Fruit fly (Drosophila melanogaster) whole organism, embryonic: ENCODE data around the gene Ptp69D.

ENCODE experiments used
- Antp ChIP-seq: fragments of 200-800 bp; sonication (Bioruptor generic); optimal IDR thresholded peaks from 3 replicates; lab custom pipeline; 2016; ENCODE audit warnings: missing biosample characterization, missing genetic modification characterization
- B-H2 ChIP-seq: fragments of 200-800 bp; sonication (Bioruptor generic); optimal IDR thresholded peaks from 2 replicates; lab custom pipeline; 2018; ENCODE audit warnings: missing biosample characterization, mild to moderate bottlenecking, missing genetic modification characterization
- Bdp1 ChIP-seq: fragments of 200-800 bp; sonication (Bioruptor generic); optimal IDR thresholded peaks from 3 replicates; lab custom pipeline; 2016; ENCODE audit warnings: missing biosample characterization, missing genetic modification characterization
- CG10543 ChIP-seq: fragments of 200-800 bp; sonication (Bioruptor generic); optimal IDR thresholded peaks from 3 replicates; lab custom pipeline; 2017; ENCODE audit warnings: missing biosample characterization, mild to moderate bottlenecking, missing genetic modification characterization, moderate library complexity
- CG1647 ChIP-seq: fragments of 200-800 bp; sonication (Bioruptor generic); optimal IDR thresholded peaks from 3 replicates; lab custom pipeline; 2016; ENCODE audit warnings: missing biosample characterization, missing genetic modification characterization
- CG16863 ChIP-seq: fragments of 200-800 bp; sonication (Bioruptor generic); optimal IDR thresholded peaks from 3 replicates; lab custom pipeline; 2016; ENCODE audit warnings: missing biosample characterization, missing genetic modification characterization
- CG17186 ChIP-seq: fragments of 200-800 bp; sonication (Bioruptor generic); optimal IDR thresholded peaks from 3 replicates; lab custom pipeline; 2017; ENCODE audit warnings: missing biosample characterization, missing genetic modification reagents, missing genetic modification characterization
- CG6175 ChIP-seq: fragments of 200-800 bp; sonication (Bioruptor generic); IDR thresholded peaks from 3 replicates; pipeline ENCODE4 v1.3.6; 2022; ENCODE audit warnings: missing biosample characterization, missing genetic modification characterization
- CG6854 ChIP-seq: fragments of 200-800 bp; sonication (Bioruptor generic); optimal IDR thresholded peaks from 3 replicates; lab custom pipeline; 2017; ENCODE audit warnings: missing biosample characterization, mild to moderate bottlenecking, missing genetic modification characterization
- CG7271 ChIP-seq: fragments of 200-800 bp; sonication (Bioruptor generic); optimal IDR thresholded peaks from 2 replicates; lab custom pipeline; 2018; ENCODE audit warnings: missing biosample characterization, mild to moderate bottlenecking, missing genetic modification characterization, moderate library complexity
- CG7839 ChIP-seq: fragments of 200-800 bp; sonication (Bioruptor generic); optimal IDR thresholded peaks from 3 replicates; lab custom pipeline; 2018; ENCODE audit warnings: missing biosample characterization, mild to moderate bottlenecking, missing genetic modification characterization, moderate library complexity
- CG9797 ChIP-seq: fragments of 200-800 bp; sonication (Bioruptor generic); optimal IDR thresholded peaks from 3 replicates; lab custom pipeline; 2018; ENCODE audit warnings: missing biosample characterization, mild to moderate bottlenecking, missing genetic modification characterization
- CG9876 ChIP-seq: fragments of 200-800 bp; sonication (Bioruptor generic); optimal IDR thresholded peaks from 2 replicates; lab custom pipeline; 2016; ENCODE audit warnings: missing biosample characterization, missing genetic modification characterization
- CoRest ChIP-seq: fragments of 200-800 bp; sonication (Bioruptor generic); optimal IDR thresholded peaks from 3 replicates; lab custom pipeline; 2018; ENCODE audit warnings: missing biosample characterization, mild to moderate bottlenecking, missing genetic modification characterization, moderate library complexity
- CrebB ChIP-seq: fragments of 200-800 bp; sonication (Bioruptor generic); optimal IDR thresholded peaks from 3 replicates; lab custom pipeline; 2018; ENCODE audit warnings: missing biosample characterization, mild to moderate bottlenecking, missing genetic modification characterization
- E2f1 ChIP-seq: fragments of 200-800 bp; sonication (Bioruptor generic); IDR thresholded peaks from 2 replicates; pipeline ENCODE4 v1.3.6; 2022; ENCODE audit warnings: missing biosample characterization, missing genetic modification characterization
- Ets65A ChIP-seq: fragments of 200-800 bp; sonication (Bioruptor generic); peaks from one replicate; lab custom pipeline; 2016; ENCODE audit warnings: missing biosample characterization, missing genetic modification characterization
- Gsc ChIP-seq: fragments of 200-800 bp; sonication (Bioruptor generic); IDR thresholded peaks from 2 replicates; pipeline ENCODE4 v1.3.6; 2022; ENCODE audit warnings: missing biosample characterization, missing genetic modification characterization
- H15 ChIP-seq: fragments of 200-800 bp; sonication (Bioruptor generic); IDR thresholded peaks from 3 replicates; pipeline ENCODE4 v1.3.6; 2022; ENCODE audit warnings: missing biosample characterization, missing genetic modification characterization
- Lpt ChIP-seq: fragments of >200 bp; optimal IDR thresholded peaks from 2 replicates; lab custom pipeline; 2018; ENCODE audit warnings: missing biosample characterization, missing genetic modification characterization
- MBD-R2 ChIP-seq: fragments of 200-800 bp; sonication (Bioruptor generic); IDR thresholded peaks from 2 replicates; pipeline ENCODE4 v1.3.6; 2022; ENCODE audit warnings: missing biosample characterization, missing genetic modification characterization
- Med ChIP-seq: fragments of 200-800 bp; sonication (Bioruptor generic); peaks from one replicate; lab custom pipeline; 2016; ENCODE audit warnings: missing biosample characterization, missing genetic modification characterization, mild to moderate bottlenecking, inconsistent platforms, moderate library complexity
- Nf-YC ChIP-seq: fragments of 200-800 bp; optimal IDR thresholded peaks from 3 replicates; lab custom pipeline; 2019; ENCODE audit warnings: missing biosample characterization, mild to moderate bottlenecking, missing genetic modification characterization, moderate library complexity
- Oaz ChIP-seq: fragments of 200-800 bp; sonication (Bioruptor generic); IDR thresholded peaks from 2 replicates; pipeline ENCODE4 v1.3.6; 2022; ENCODE audit warnings: missing biosample characterization, missing genetic modification characterization
- Stat92E ChIP-seq, 3 experiments: fragments of >200 bp in 2 of 3; fragments of 200-800 bp in 1 of 3; sonication (Bioruptor generic) in 1 of 3; optimal IDR thresholded peaks; 2 replicates each; lab custom pipeline; 2017 to 2019; ENCODE audit warnings: missing biosample characterization in 3 of 3, missing genetic modification characterization in 3 of 3, mild to moderate bottlenecking in 1 of 3, moderate library complexity in 1 of 3
- Taf1 ChIP-seq: fragments of 200-800 bp; sonication (Bioruptor generic); IDR thresholded peaks from 2 replicates; pipeline ENCODE4 v1.3.6; 2022; ENCODE audit warnings: missing biosample characterization, missing genetic modification characterization
- ap ChIP-seq: fragments of 200-800 bp; sonication (Bioruptor generic); IDR thresholded peaks from 2 replicates; pipeline ENCODE4 v1.3.6; 2022; ENCODE audit warnings: missing biosample characterization, missing genetic modification characterization
- az2 ChIP-seq: fragments of 200-800 bp; sonication (Bioruptor generic); optimal IDR thresholded peaks from 3 replicates; lab custom pipeline; 2016; ENCODE audit warnings: missing biosample characterization, missing genetic modification characterization
- btn ChIP-seq: fragments of 200-800 bp; sonication (Bioruptor generic); optimal IDR thresholded peaks from 2 replicates; lab custom pipeline; 2016; ENCODE audit warnings: missing biosample characterization, missing genetic modification characterization
- cato ChIP-seq: fragments of 200-800 bp; sonication (Bioruptor generic); optimal IDR thresholded peaks from 2 replicates; lab custom pipeline; 2016; ENCODE audit warnings: missing biosample characterization, missing genetic modification characterization, borderline replicate concordance
- chn ChIP-seq: fragments of 200-800 bp; sonication (Bioruptor generic); optimal IDR thresholded peaks from 2 replicates; lab custom pipeline; 2016; ENCODE audit warnings: missing biosample characterization, missing genetic modification characterization
- ci ChIP-seq: fragments of 200-800 bp; sonication (Bioruptor generic); IDR thresholded peaks from 3 replicates; pipeline ENCODE4 v1.3.6; 2022; ENCODE audit warnings: missing biosample characterization, missing genetic modification characterization
- crol ChIP-seq: fragments of 200-800 bp; sonication (Bioruptor generic); IDR thresholded peaks from 2 replicates; pipeline ENCODE4 v1.3.6; 2022; ENCODE audit warnings: missing biosample characterization, missing genetic modification characterization
- ftz-f1 ChIP-seq: fragments of 200-800 bp; sonication (Bioruptor generic); optimal IDR thresholded peaks from 2 replicates; lab custom pipeline; 2016; ENCODE audit warnings: missing biosample characterization, missing genetic modification characterization
- gsb ChIP-seq: fragments of 200-800 bp; sonication (Bioruptor generic); IDR thresholded peaks from 2 replicates; pipeline ENCODE4 v1.3.6; 2022; ENCODE audit warnings: missing biosample characterization, missing genetic modification characterization
- ham ChIP-seq: fragments of 200-800 bp; sonication (Bioruptor generic); IDR thresholded peaks from 2 replicates; pipeline ENCODE4 v1.3.6; 2022; ENCODE audit warnings: missing biosample characterization, missing genetic modification characterization
- ken ChIP-seq: fragments of 200-800 bp; sonication (Bioruptor generic); IDR thresholded peaks from 3 replicates; pipeline ENCODE4 v1.3.6; 2022; ENCODE audit warnings: missing biosample characterization, missing genetic modification characterization
- mirr ChIP-seq: fragments of 200-800 bp; sonication (Bioruptor generic); optimal IDR thresholded peaks from 3 replicates; lab custom pipeline; 2018; ENCODE audit warnings: missing biosample characterization, mild to moderate bottlenecking, missing genetic modification characterization
- nau ChIP-seq: fragments of 200-800 bp; sonication (Bioruptor generic); optimal IDR thresholded peaks from 3 replicates; lab custom pipeline; 2017; ENCODE audit warnings: missing biosample characterization, mild to moderate bottlenecking, missing genetic modification characterization, missing genetic modification reagents
- onecut ChIP-seq: fragments of 200-800 bp; sonication (Bioruptor generic); IDR thresholded peaks from 2 replicates; pipeline ENCODE4 v1.3.6; 2022; ENCODE audit warnings: missing biosample characterization, missing genetic modification characterization
- pros ChIP-seq: fragments of 200-800 bp; sonication (Bioruptor generic); optimal IDR thresholded peaks from 3 replicates; lab custom pipeline; 2019; ENCODE audit warnings: missing biosample characterization, mild to moderate bottlenecking, missing genetic modification characterization, moderate library complexity
- schlank ChIP-seq: fragments of 200-800 bp; sonication (Bioruptor generic); optimal IDR thresholded peaks from 2 replicates; lab custom pipeline; 2018; ENCODE audit warnings: missing biosample characterization, mild to moderate bottlenecking, missing genetic modification characterization
- sens-2 ChIP-seq: fragments of 200-800 bp; sonication (Bioruptor generic); IDR thresholded peaks from 2 replicates; pipeline ENCODE4 v1.3.6; 2022; ENCODE audit warnings: missing biosample characterization, missing genetic modification characterization
- sqz ChIP-seq: fragments of 200-800 bp; sonication (Bioruptor generic); optimal IDR thresholded peaks from 3 replicates; lab custom pipeline; 2018; ENCODE audit warnings: missing biosample characterization, mild to moderate bottlenecking, missing genetic modification characterization
- trem ChIP-seq: fragments of 200-800 bp; optimal IDR thresholded peaks from 3 replicates; lab custom pipeline; 2019; ENCODE audit warnings: missing biosample characterization, mild to moderate bottlenecking, missing genetic modification characterization, moderate library complexity
- twi ChIP-seq: fragments of 200-800 bp; optimal IDR thresholded peaks from 2 replicates; lab custom pipeline; 2019; ENCODE audit warnings: missing biosample characterization, mild to moderate bottlenecking, missing genetic modification characterization, moderate library complexity
- z ChIP-seq: fragments of 200-800 bp; sonication (Bioruptor generic); IDR thresholded peaks from 3 replicates; pipeline ENCODE4 v1.3.6; 2022; ENCODE audit warnings: missing biosample characterization, missing genetic modification characterization
- zf30C ChIP-seq: fragments of 200-800 bp; sonication (Bioruptor generic); optimal IDR thresholded peaks from 3 replicates; lab custom pipeline; 2018; ENCODE audit warnings: missing biosample characterization, mild to moderate bottlenecking, missing genetic modification characterization
- zfh2 ChIP-seq: fragments of 200-800 bp; sonication (Bioruptor generic); optimal IDR thresholded peaks from 2 replicates; lab custom pipeline; 2016; ENCODE audit warnings: missing biosample characterization, missing genetic modification characterization

The Ptp69D gene

DNA sequence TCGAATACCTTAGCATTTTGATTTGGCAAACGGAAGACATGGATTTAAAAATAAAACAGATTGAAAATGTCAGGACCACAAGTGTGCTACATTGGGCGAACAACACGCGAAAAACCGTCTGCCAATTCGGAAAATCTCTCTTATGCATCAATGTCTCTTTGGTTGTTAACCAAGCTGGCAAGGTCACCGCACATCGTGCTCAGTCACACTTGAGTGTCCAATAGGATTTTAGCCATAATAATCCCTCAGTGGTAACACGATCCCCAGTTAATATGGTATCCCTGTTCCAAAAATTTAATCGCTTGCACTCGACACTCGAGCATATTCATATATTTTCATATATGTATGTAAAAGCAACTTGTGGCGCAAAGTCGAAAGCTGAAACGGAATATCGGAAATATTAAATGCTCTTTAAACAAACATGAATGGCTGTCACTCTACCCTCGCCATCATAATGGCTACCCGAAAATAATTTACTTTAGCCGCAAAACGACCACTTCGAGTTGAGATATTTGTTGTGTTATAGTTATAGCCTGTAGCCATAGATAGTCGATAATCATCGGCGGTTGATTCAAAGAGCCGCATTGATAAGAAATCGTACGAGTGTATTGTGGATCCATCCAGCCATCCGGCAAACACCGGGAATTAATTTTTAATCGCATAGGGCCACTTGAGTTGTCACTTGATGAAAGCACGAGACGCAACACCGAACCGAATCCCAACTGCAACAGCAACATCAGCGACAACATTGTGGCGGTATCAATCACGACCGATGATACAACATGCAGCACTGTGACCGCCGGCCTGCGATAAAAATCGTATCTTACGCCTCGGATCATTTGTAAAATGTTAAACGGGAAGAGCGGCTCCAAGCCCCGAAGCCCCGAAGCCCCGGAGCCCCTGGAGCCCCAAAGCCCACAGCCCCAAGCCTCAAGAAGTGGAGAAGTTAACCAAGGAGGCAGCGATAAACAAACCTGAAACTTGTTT, 39.9 kb upstream of the Ptp69D start (continued):
- no peak for TF ChIP-seq ham (GFP tag; lab: Robert Waterston, UW)
- TF ChIP-seq, all 482 proteins: peak for 9

DNA sequence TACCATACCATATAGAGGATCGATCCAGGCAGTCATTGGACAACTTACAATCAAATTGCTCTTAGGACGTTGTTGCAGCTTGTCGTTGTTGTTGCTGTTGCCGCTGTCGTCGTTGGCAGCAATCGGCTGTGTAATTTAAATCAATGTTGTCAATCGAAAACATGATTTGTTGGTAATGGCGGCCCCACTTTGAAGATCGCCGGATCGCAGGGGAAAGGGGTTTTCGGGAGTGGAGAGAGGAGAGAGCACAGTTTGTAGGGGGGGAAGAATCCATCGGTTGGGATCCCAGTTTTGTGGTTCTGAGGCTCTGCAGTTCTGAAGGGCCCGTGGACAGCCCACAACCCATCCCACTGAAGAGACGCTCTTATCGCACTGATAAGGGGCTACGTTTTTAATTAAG, 39.0 kb upstream of the Ptp69D start:
- TF ChIP-seq CG10543 (no peak), Lpt (GFP tag; lab: Kevin White, UChicago) (no peak), Oaz (GFP tag; lab: Robert Waterston, UW) (no peak), Ets65A (GFP tag; lab: Kevin White, UChicago) (peak; percentile 74), Nf-YC (tag; lab: Kevin White, UChicago) (no peak), sqz (GFP tag; lab: Kevin White, UChicago) (no peak), CG9797 (GFP tag; lab: Kevin White, UChicago) (no peak), zfh2 (GFP tag; lab: Kevin White, UChicago) (no peak), CG6854 (GFP tag; lab: Kevin White, UChicago) (no peak), zf30C (GFP tag; lab: Kevin White, UChicago) (no peak), Stat92E (GFP tag; optimal IDR thresholded peaks at IDR 0.05; lab: Kevin White, UChicago) (no peak), schlank (tag; lab: Kevin White, UChicago) (no peak), Antp (no peak), H15 (GFP tag; lab: Robert Waterston, UW) (no peak), cato (GFP tag; lab: Kevin White, UChicago) (no peak), nau (no peak), pros (GFP tag; lab: Kevin White, UChicago) (no peak), ci (no peak), ap (GFP tag; lab: Robert Waterston, UW) (no peak), B-H2 (no peak), z (no peak), Taf1 (no peak), az2 (GFP tag; lab: Kevin White, UChicago) (no peak), CG1647 (GFP tag; lab: Kevin White, UChicago) (no peak), onecut (no peak), gsb (GFP tag; lab: Robert Waterston, UW) (no peak), E2f1 (GFP tag; lab: Robert Waterston, UW) (no peak), CrebB (tag; lab: Kevin White, UChicago) (no peak), CG7271 (no peak), Bdp1 (no peak), trem (no peak), sens-2 (GFP tag; lab: Robert Waterston, UW) (no peak), CG7839 (no peak), chn (GFP tag; lab: Kevin White, UChicago) (no peak), CG16863 (GFP tag; lab: Kevin White, UChicago) (no peak), CoRest (tag; lab: Kevin White, UChicago) (no peak), ftz-f1 (GFP tag; lab: Kevin White, UChicago) (no peak), CG17186 (GFP tag; lab: Kevin White, UChicago) (no peak), Med (GFP tag; lab: Kevin White, UChicago) (peak; percentile 46), twi (no peak), CG6175 (GFP tag; lab: Robert Waterston, UW) (no peak), MBD-R2 (no peak), ken (GFP tag; lab: Robert Waterston, UW) (no peak), mirr (GFP tag; lab: Kevin White, UChicago) (peak; percentile 95), btn (GFP tag; lab: Kevin White, UChicago) (no peak), crol (peak; percentile 83), Gsc (GFP tag; lab: Robert Waterston, UW) (no peak), CG9876 (GFP tag; lab: Kevin White, UChicago) (no peak)
